Fruit fly (Drosophila melanogaster) whole organism, embryonic: ENCODE measurements around the gene CG7231.

Source experiments
- B-H2 ChIP-seq: fragments of 200-800 bp; sonication (Bioruptor generic); optimal IDR thresholded peaks from 2 replicates; lab custom pipeline; 2018; ENCODE audit warnings: missing biosample characterization, mild to moderate bottlenecking, missing genetic modification characterization
- CG10274 ChIP-seq: fragments of 200-800 bp; sonication (Bioruptor generic); optimal IDR thresholded peaks from 3 replicates; lab custom pipeline; 2017; ENCODE audit warnings: missing biosample characterization, mild to moderate bottlenecking, missing genetic modification characterization
- CG11456 ChIP-seq: fragments of 200-800 bp; sonication (Bioruptor generic); IDR thresholded peaks from 3 replicates; pipeline ENCODE4 v1.3.6; 2022; ENCODE audit warnings: missing biosample characterization, missing genetic modification characterization
- CG11695 ChIP-seq: fragments of 200-800 bp; sonication (Bioruptor generic); IDR thresholded peaks from 3 replicates; pipeline ENCODE4 v1.3.6; 2022; ENCODE audit warnings: missing biosample characterization, missing genetic modification characterization
- CG12104 ChIP-seq: fragments of 200-800 bp; sonication (Bioruptor generic); optimal IDR thresholded peaks from 3 replicates; lab custom pipeline; 2016; ENCODE audit warnings: missing biosample characterization, missing genetic modification characterization
- CG13296 ChIP-seq: fragments of 200-800 bp; sonication (Bioruptor generic); optimal IDR thresholded peaks from 3 replicates; lab custom pipeline; 2018; ENCODE audit warnings: missing biosample characterization, mild to moderate bottlenecking, missing genetic modification characterization
- CG14014 ChIP-seq: fragments of 200-800 bp; sonication (Bioruptor generic); IDR thresholded peaks from 2 replicates; pipeline ENCODE4 v1.3.6; 2022; ENCODE audit warnings: missing biosample characterization, missing genetic modification characterization
- CG14667 ChIP-seq: fragments of 200-800 bp; sonication (Bioruptor generic); IDR thresholded peaks from 2 replicates; pipeline ENCODE4 v1.3.6; 2022; ENCODE audit warnings: missing biosample characterization, missing genetic modification characterization
- CG14965 ChIP-seq: fragments of 200-800 bp; sonication (Bioruptor generic); optimal IDR thresholded peaks from 2 replicates; lab custom pipeline; 2016; ENCODE audit warnings: missing biosample characterization, missing genetic modification characterization, borderline replicate concordance
- CG15514 ChIP-seq: fragments of 200-800 bp; sonication (Bioruptor generic); optimal IDR thresholded peaks from 3 replicates; lab custom pipeline; 2017; ENCODE audit warnings: missing biosample characterization, missing genetic modification characterization, mild to moderate bottlenecking, moderate library complexity, missing genetic modification reagents
- CG15601 ChIP-seq: fragments of 200-800 bp; sonication (Bioruptor generic); optimal IDR thresholded peaks from 3 replicates; lab custom pipeline; 2019; ENCODE audit warnings: missing biosample characterization, mild to moderate bottlenecking, missing genetic modification characterization, moderate library complexity
- CG1647 ChIP-seq: fragments of 200-800 bp; sonication (Bioruptor generic); optimal IDR thresholded peaks from 3 replicates; lab custom pipeline; 2016; ENCODE audit warnings: missing biosample characterization, missing genetic modification characterization
- CG16779 ChIP-seq: fragments of 200-800 bp; sonication (Bioruptor generic); IDR thresholded peaks from 2 replicates; pipeline ENCODE4 v1.3.6; 2022; ENCODE audit warnings: missing biosample characterization, missing genetic modification characterization
- CG17912 ChIP-seq: fragments of 200-800 bp; sonication (Bioruptor generic); optimal IDR thresholded peaks from 2 replicates; lab custom pipeline; 2018; ENCODE audit warnings: missing biosample characterization, mild to moderate bottlenecking, missing genetic modification characterization
- CG18599 ChIP-seq: fragments of 200-800 bp; sonication (Bioruptor generic); optimal IDR thresholded peaks from 3 replicates; lab custom pipeline; 2017; ENCODE audit warnings: missing biosample characterization, missing genetic modification characterization, mild to moderate bottlenecking, moderate library complexity, missing genetic modification reagents
- CG2199 ChIP-seq: fragments of 200-800 bp; sonication (Bioruptor generic); IDR thresholded peaks from 3 replicates; pipeline ENCODE4 v1.3.6; 2022; ENCODE audit warnings: missing biosample characterization, missing genetic modification characterization
- CG4707 ChIP-seq: fragments of 200-800 bp; sonication (Bioruptor generic); optimal IDR thresholded peaks from 2 replicates; lab custom pipeline; 2018; ENCODE audit warnings: missing biosample characterization, mild to moderate bottlenecking, missing genetic modification characterization, moderate library complexity
- CG9876 ChIP-seq: fragments of 200-800 bp; sonication (Bioruptor generic); optimal IDR thresholded peaks from 2 replicates; lab custom pipeline; 2016; ENCODE audit warnings: missing biosample characterization, missing genetic modification characterization
- Dbx ChIP-seq: fragments of 200-800 bp; sonication (Bioruptor generic); IDR thresholded peaks from 3 replicates; pipeline ENCODE4 v1.3.6; 2022; ENCODE audit warnings: missing biosample characterization, missing genetic modification characterization
- Ets65A ChIP-seq: fragments of 200-800 bp; sonication (Bioruptor generic); peaks from one replicate; lab custom pipeline; 2016; ENCODE audit warnings: missing biosample characterization, missing genetic modification characterization
- Fer3 ChIP-seq: fragments of 200-800 bp; sonication (Bioruptor generic); optimal IDR thresholded peaks from 2 replicates; lab custom pipeline; 2018; ENCODE audit warnings: missing biosample characterization, mild to moderate bottlenecking, missing genetic modification characterization, moderate library complexity
- Hr51 ChIP-seq, 2 experiments: fragments of 200-800 bp; sonication (Bioruptor generic); optimal IDR thresholded peaks; 2 replicates in 1 of 2; 3 replicates in 1 of 2; lab custom pipeline; 2016 to 2018; ENCODE audit warnings: missing biosample characterization in 2 of 2, missing genetic modification characterization in 2 of 2, mild to moderate bottlenecking in 1 of 2, moderate library complexity in 1 of 2
- Kr ChIP-seq: fragments of 200-800 bp; sonication (Bioruptor generic); optimal IDR thresholded peaks from 2 replicates; lab custom pipeline; 2017; ENCODE audit warnings: missing biosample characterization, mild to moderate bottlenecking, missing genetic modification characterization
- MBD-R2 ChIP-seq: fragments of 200-800 bp; sonication (Bioruptor generic); IDR thresholded peaks from 2 replicates; pipeline ENCODE4 v1.3.6; 2022; ENCODE audit warnings: missing biosample characterization, missing genetic modification characterization
- Med ChIP-seq: fragments of 200-800 bp; sonication (Bioruptor generic); peaks from one replicate; lab custom pipeline; 2016; ENCODE audit warnings: missing biosample characterization, missing genetic modification characterization, mild to moderate bottlenecking, inconsistent platforms, moderate library complexity
- Mrtf ChIP-seq: fragments of 200-800 bp; sonication (Bioruptor generic); IDR thresholded peaks from 3 replicates; pipeline ENCODE4 v1.3.6; 2022; ENCODE audit warnings: missing biosample characterization, missing genetic modification characterization
- Oli ChIP-seq: fragments of 200-800 bp; sonication (Bioruptor generic); optimal IDR thresholded peaks from 2 replicates; lab custom pipeline; 2018; ENCODE audit warnings: missing biosample characterization, mild to moderate bottlenecking, missing genetic modification characterization, moderate library complexity
- abd-A ChIP-seq: fragments of 200-800 bp; sonication (Bioruptor generic); optimal IDR thresholded peaks from 3 replicates; lab custom pipeline; 2019; ENCODE audit warnings: missing biosample characterization, mild to moderate bottlenecking, missing genetic modification characterization, moderate library complexity
- ase ChIP-seq: fragments of 200-800 bp; sonication (Bioruptor generic); IDR thresholded peaks from 3 replicates; pipeline ENCODE4 v1.3.6; 2022; ENCODE audit warnings: missing biosample characterization, missing genetic modification characterization
- caup ChIP-seq: fragments of 200-800 bp; sonication (Bioruptor generic); optimal IDR thresholded peaks from 3 replicates; lab custom pipeline; 2017; ENCODE audit warnings: missing biosample characterization, mild to moderate bottlenecking, missing genetic modification characterization, moderate library complexity; ENCODE audit not compliant: severe bottlenecking
- chinmo ChIP-seq: fragments of 200-800 bp; sonication (Bioruptor generic); IDR thresholded peaks from 4 replicates; pipeline ENCODE4 v1.3.6; 2022; ENCODE audit warnings: missing biosample characterization, missing genetic modification characterization; ENCODE audit not compliant: partially characterized antibody
- ci ChIP-seq: fragments of 200-800 bp; sonication (Bioruptor generic); IDR thresholded peaks from 3 replicates; pipeline ENCODE4 v1.3.6; 2022; ENCODE audit warnings: missing biosample characterization, missing genetic modification characterization
- crol ChIP-seq: fragments of 200-800 bp; sonication (Bioruptor generic); IDR thresholded peaks from 2 replicates; pipeline ENCODE4 v1.3.6; 2022; ENCODE audit warnings: missing biosample characterization, missing genetic modification characterization
- dpn ChIP-seq, 2 experiments: fragments of 200-800 bp; sonication (Bioruptor generic); optimal IDR thresholded peaks; 3 replicates each; lab custom pipeline; 2016; ENCODE audit warnings: missing biosample characterization in 2 of 2, missing genetic modification characterization in 2 of 2
- fu2 ChIP-seq: fragments of 200-800 bp; sonication (Bioruptor generic); optimal IDR thresholded peaks from 2 replicates; lab custom pipeline; 2016; ENCODE audit warnings: missing biosample characterization, missing genetic modification characterization
- gce ChIP-seq: fragments of 200-800 bp; sonication (Bioruptor generic); IDR thresholded peaks from 3 replicates; pipeline ENCODE4 v1.3.6; 2022; ENCODE audit warnings: missing biosample characterization, missing genetic modification characterization
- gem ChIP-seq: fragments of 200-800 bp; sonication (Bioruptor generic); optimal IDR thresholded peaks from 2 replicates; lab custom pipeline; 2019; ENCODE audit warnings: missing biosample characterization, mild to moderate bottlenecking, missing genetic modification characterization, moderate library complexity
- gro ChIP-seq: fragments of 200-800 bp; sonication (Bioruptor generic); optimal IDR thresholded peaks from 2 replicates; lab custom pipeline; 2016; ENCODE audit warnings: missing biosample characterization, missing genetic modification characterization
- gsb-n ChIP-seq: fragments of 200-800 bp; sonication (Bioruptor generic); optimal IDR thresholded peaks from 3 replicates; lab custom pipeline; 2018; ENCODE audit warnings: missing biosample characterization, mild to moderate bottlenecking, missing genetic modification characterization
- ind ChIP-seq: fragments of 200-800 bp; sonication (Bioruptor generic); optimal IDR thresholded peaks from 3 replicates; lab custom pipeline; 2016; ENCODE audit warnings: missing biosample characterization, missing genetic modification characterization
- lmd ChIP-seq: fragments of 200-800 bp; sonication (Bioruptor generic); IDR thresholded peaks from 2 replicates; pipeline ENCODE4 v1.3.6; 2022; ENCODE audit warnings: missing biosample characterization, missing genetic modification characterization
- onecut ChIP-seq: fragments of 200-800 bp; sonication (Bioruptor generic); IDR thresholded peaks from 2 replicates; pipeline ENCODE4 v1.3.6; 2022; ENCODE audit warnings: missing biosample characterization, missing genetic modification characterization
- psq ChIP-seq: fragments of 200-800 bp; sonication (Bioruptor generic); optimal IDR thresholded peaks from 2 replicates; lab custom pipeline; 2017; ENCODE audit warnings: missing biosample characterization, missing genetic modification characterization
- ranshi ChIP-seq: fragments of 200-800 bp; sonication (Bioruptor generic); IDR thresholded peaks from 2 replicates; pipeline ENCODE4 v1.3.6; 2022; ENCODE audit warnings: missing biosample characterization, missing genetic modification characterization
- scrt ChIP-seq: fragments of 200-800 bp; sonication (Bioruptor generic); optimal IDR thresholded peaks from 2 replicates; lab custom pipeline; 2018; ENCODE audit warnings: missing biosample characterization, mild to moderate bottlenecking, missing genetic modification characterization, moderate library complexity
- stc ChIP-seq: fragments of 200-800 bp; sonication (Bioruptor generic); IDR thresholded peaks from 2 replicates; pipeline ENCODE4 v1.3.6; 2022; ENCODE audit warnings: missing biosample characterization, missing genetic modification characterization
- tap ChIP-seq: fragments of 200-800 bp; optimal IDR thresholded peaks from 3 replicates; lab custom pipeline; 2019; ENCODE audit warnings: missing biosample characterization, mild to moderate bottlenecking, missing genetic modification characterization, moderate library complexity
- tio ChIP-seq: fragments of 200-800 bp; sonication (Bioruptor generic); optimal IDR thresholded peaks from 2 replicates; lab custom pipeline; 2017; ENCODE audit warnings: missing biosample characterization, missing genetic modification characterization, inconsistent platforms
- unc-4 ChIP-seq: fragments of 200-800 bp; sonication (Bioruptor generic); IDR thresholded peaks from 2 replicates; pipeline ENCODE4 v1.3.6; 2022; ENCODE audit warnings: missing biosample characterization, missing genetic modification characterization; ENCODE audit not compliant: partially characterized antibody
- vvl ChIP-seq: fragments of 200-800 bp; sonication (Bioruptor generic); IDR thresholded peaks from 2 replicates; pipeline ENCODE4 v1.3.6; 2022; ENCODE audit warnings: missing biosample characterization, missing genetic modification characterization

Gene CG7231

dm6 chr2L:7940459-7941343 is 43.0 kb upstream of the CG7231 start (continued):
- TF ChIP-seq tio (GFP tag; lab: Kevin White, UChicago) = no peak
- no peak for TF ChIP-seq ind
- no peak for TF ChIP-seq Mrtf (GFP tag; lab: Robert Waterston, UW)
- TF ChIP-seq gsb-n = no peak
- peak; percentile 67 for TF ChIP-seq ci
- TF ChIP-seq CG9876 (GFP tag; lab: Kevin White, UChicago) = no peak
- TF ChIP-seq CG16779 (GFP tag; lab: Robert Waterston, UW) = no peak
- peak; percentile 24 for TF ChIP-seq CG4707 (GFP tag; lab: Kevin White, UChicago)
- 0 out of 2 replicates have a peak, but pooled peaks have one; percentile 17 for TF ChIP-seq stc (GFP tag; lab: Robert Waterston, UW)
- TF ChIP-seq gro = peak; percentile 38
- TF ChIP-seq gce (GFP tag; lab: Robert Waterston, UW) = 0 out of 3 replicates have a peak, but pooled peaks have one; percentile 10
- peak; percentile 77 for TF ChIP-seq CG13296 (GFP tag; lab: Kevin White, UChicago)
- no peak for TF ChIP-seq lmd (GFP tag; lab: Robert Waterston, UW)
- peak in 1 of 2 experiments; percentile 14 for TF ChIP-seq Hr51 (GFP tag; optimal IDR thresholded peaks at IDR 0.05; lab: Kevin White, UChicago)
- TF ChIP-seq CG10274 = no peak
- peak; percentile 94 for TF ChIP-seq Med (GFP tag; lab: Kevin White, UChicago)
- TF ChIP-seq chinmo (GFP tag; lab: Robert Waterston, UW) = 0 out of 4 replicates have a peak, but pooled peaks have one; percentile 34
- no peak for TF ChIP-seq MBD-R2 (GFP tag; lab: Robert Waterston, UW)
- peak; percentile 39 for TF ChIP-seq Fer3 (tag; lab: Kevin White, UChicago)
- TF ChIP-seq CG15601 = no peak
- no peak for TF ChIP-seq CG14965 (GFP tag; lab: Kevin White, UChicago)
- TF ChIP-seq vvl (GFP tag; lab: Robert Waterston, UW) = peak; percentile 33; the same call in 1 of the 2 replicates
- 0 out of 3 replicates have a peak, but pooled peaks have one; percentile 12 for TF ChIP-seq CG11695 (GFP tag; lab: Robert Waterston, UW)
- TF ChIP-seq ranshi (GFP tag; lab: Robert Waterston, UW) = no peak
- TF ChIP-seq abd-A = peak; percentile 94
- TF ChIP-seq crol (GFP tag; lab: Robert Waterston, UW) = peak; percentile 48
- TF ChIP-seq scrt (GFP tag; lab: Kevin White, UChicago) = peak; percentile 74
- TF ChIP-seq CG12104 (GFP tag; lab: Kevin White, UChicago) = no peak
- peak; percentile 46 for TF ChIP-seq tap (tag; lab: Kevin White, UChicago)
- TF ChIP-seq B-H2 (GFP tag; lab: Kevin White, UChicago) = peak; percentile 77
- TF ChIP-seq ase (GFP tag; lab: Robert Waterston, UW) = no peak
- TF ChIP-seq CG2199 (GFP tag; lab: Robert Waterston, UW) = no peak
- TF ChIP-seq fu2 (GFP tag; lab: Kevin White, UChicago) = no peak
- no peak for TF ChIP-seq CG1647
- no peak for TF ChIP-seq unc-4 (GFP tag; lab: Robert Waterston, UW)
- no peak for TF ChIP-seq CG11456 (GFP tag; lab: Robert Waterston, UW)

DNA sequence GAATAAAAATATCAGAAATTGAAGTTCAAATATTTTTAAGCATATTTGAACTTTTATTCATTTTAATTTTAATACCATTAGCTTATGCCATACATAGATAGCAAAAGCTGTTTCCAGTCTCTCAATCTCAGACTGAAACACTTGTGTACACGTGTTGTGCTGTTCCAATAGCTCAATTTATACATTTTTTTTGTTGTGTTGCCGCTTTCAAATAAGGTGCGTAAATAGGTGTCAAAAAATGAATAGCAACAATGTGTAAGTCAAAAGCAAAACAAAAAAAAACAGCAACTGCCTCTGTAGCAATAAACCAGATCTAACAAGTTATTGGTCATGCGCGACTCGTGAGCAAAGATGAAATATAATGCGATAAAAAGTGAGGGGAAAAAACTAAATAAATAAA is 41.8 kb upstream of the CG7231 start:
- TF ChIP-seq CG17912 = no peak
- 0 out of 2 replicates have a peak, but pooled peaks have one; percentile 16 for TF ChIP-seq CG14014 (GFP tag; lab: Robert Waterston, UW)
- TF ChIP-seq CG18599 (GFP tag; lab: Kevin White, UChicago) = peak; percentile 13
- peak; percentile 27 for TF ChIP-seq CG15514 (GFP tag; lab: Kevin White, UChicago)
- peak; percentile 17 for TF ChIP-seq gem (tag; lab: Kevin White, UChicago)
- TF ChIP-seq Dbx = 0 out of 3 replicates have a peak, but pooled peaks have one; percentile 31
- TF ChIP-seq onecut (GFP tag; lab: Robert Waterston, UW) = no peak
- no peak for TF ChIP-seq psq (GFP tag; lab: Kevin White, UChicago)
- TF ChIP-seq Ets65A (GFP tag; lab: Kevin White, UChicago) = peak; percentile 61
- no peak for TF ChIP-seq CG14667 (GFP tag; lab: Robert Waterston, UW)
- no peak for TF ChIP-seq dpn (GFP tag; optimal IDR thresholded peaks at IDR 0.05; lab: Kevin White, UChicago)
- TF ChIP-seq Oli (tag; lab: Kevin White, UChicago) = no peak
- TF ChIP-seq Kr (GFP tag; lab: Kevin White, UChicago) = no peak
- peak; percentile 21 for TF ChIP-seq caup (GFP tag; lab: Kevin White, UChicago)
